Fruit fly (Drosophila melanogaster) whole organism, pupa: Measurements from ENCODE around the gene CG16772.

ENCODE experiments used
- CG10348 ChIP-seq: fragments of 200-800 bp; sonication (Bioruptor generic); IDR thresholded peaks from 2 replicates; pipeline ENCODE4 v1.3.6; 2022; ENCODE audit warnings: missing biosample characterization, missing genetic modification characterization
- CG12605 ChIP-seq: fragments of 200-800 bp; sonication (Bioruptor generic); IDR thresholded peaks from 2 replicates; pipeline ENCODE4 v1.3.6; 2022; ENCODE audit warnings: missing biosample characterization, missing genetic modification characterization
- CG13204 ChIP-seq: fragments of 200-800 bp; sonication (Bioruptor generic); optimal IDR thresholded peaks from 2 replicates; lab custom pipeline; 2018; ENCODE audit warnings: missing biosample characterization, mild to moderate bottlenecking, missing genetic modification characterization, moderate library complexity
- CG14655 ChIP-seq: fragments of 200-800 bp; sonication (Bioruptor generic); optimal IDR thresholded peaks from 3 replicates; lab custom pipeline; 2017; ENCODE audit warnings: mild to moderate bottlenecking, missing biosample characterization, missing genetic modification reagents, missing genetic modification characterization
- CG15710 ChIP-seq: fragments of 200-800 bp; sonication (Bioruptor generic); optimal IDR thresholded peaks from 2 replicates; lab custom pipeline; 2018; ENCODE audit warnings: missing biosample characterization, mild to moderate bottlenecking, missing genetic modification characterization, moderate library complexity
- CG17806 ChIP-seq: fragments of 200-800 bp; sonication (Bioruptor generic); optimal IDR thresholded peaks from 2 replicates; lab custom pipeline; 2018; ENCODE audit warnings: missing biosample characterization, mild to moderate bottlenecking, missing genetic modification characterization, moderate library complexity
- CG32121 ChIP-seq: fragments of 200-800 bp; sonication (Bioruptor generic); IDR thresholded peaks from 2 replicates; pipeline ENCODE4 v1.3.6; 2022; ENCODE audit warnings: missing biosample characterization, missing genetic modification characterization
- CG34367 ChIP-seq: fragments of 200-800 bp; sonication (Bioruptor generic); optimal IDR thresholded peaks from 2 replicates; lab custom pipeline; 2018; ENCODE audit warnings: missing biosample characterization, mild to moderate bottlenecking, missing genetic modification characterization
- CG4496 ChIP-seq: fragments of 200-800 bp; sonication (Bioruptor generic); IDR thresholded peaks from 3 replicates; pipeline ENCODE4 v1.3.6; 2022; ENCODE audit warnings: missing biosample characterization, missing genetic modification characterization
- CG8301 ChIP-seq: fragments of 200-800 bp; sonication (Bioruptor generic); optimal IDR thresholded peaks from 2 replicates; lab custom pipeline; 2018; ENCODE audit warnings: missing biosample characterization, mild to moderate bottlenecking, missing genetic modification characterization
- CG9948 ChIP-seq: fragments of 200-800 bp; sonication (Bioruptor generic); optimal IDR thresholded peaks from 2 replicates; lab custom pipeline; 2018; ENCODE audit warnings: missing biosample characterization, mild to moderate bottlenecking, missing genetic modification characterization, moderate library complexity
- D1 ChIP-seq: fragments of 200-800 bp; sonication (Bioruptor generic); optimal IDR thresholded peaks from 2 replicates; lab custom pipeline; 2018; ENCODE audit warnings: missing biosample characterization, mild to moderate bottlenecking, missing genetic modification characterization, moderate library complexity
- EcR ChIP-seq: fragments of 200-800 bp; sonication (Bioruptor generic); optimal IDR thresholded peaks from 3 replicates; lab custom pipeline; 2019; ENCODE audit warnings: missing biosample characterization, missing genetic modification characterization, mild to moderate bottlenecking, moderate library complexity, missing genetic modification reagents
- Ets98B ChIP-seq: fragments of 200-800 bp; sonication (Bioruptor generic); IDR thresholded peaks from 2 replicates; pipeline ENCODE4 v1.3.6; 2022; ENCODE audit warnings: missing biosample characterization, missing genetic modification characterization
- Pif1A ChIP-seq: fragments of 200-800 bp; sonication (Bioruptor generic); optimal IDR thresholded peaks from 3 replicates; lab custom pipeline; 2016; ENCODE audit warnings: missing biosample characterization, missing genetic modification characterization
- Pif1B ChIP-seq: fragments of 200-800 bp; sonication (Bioruptor generic); optimal IDR thresholded peaks from 3 replicates; lab custom pipeline; 2016; ENCODE audit warnings: missing biosample characterization, missing genetic modification characterization
- Snoo ChIP-seq: fragments of 200-800 bp; sonication (Bioruptor generic); optimal IDR thresholded peaks from 3 replicates; lab custom pipeline; 2017; ENCODE audit warnings: missing biosample characterization, mild to moderate bottlenecking, missing genetic modification characterization, inconsistent platforms
- fd96Ca ChIP-seq: fragments of 200-800 bp; sonication (Bioruptor generic); IDR thresholded peaks from 3 replicates; pipeline ENCODE4 v1.3.6; 2022; ENCODE audit warnings: missing biosample characterization, missing genetic modification characterization
- gl ChIP-seq: fragments of 200-800 bp; sonication (Bioruptor generic); optimal IDR thresholded peaks from 2 replicates; lab custom pipeline; 2018; ENCODE audit warnings: missing biosample characterization, mild to moderate bottlenecking, missing genetic modification characterization
- rn ChIP-seq: fragments of 200-800 bp; sonication (Bioruptor generic); IDR thresholded peaks from 2 replicates; pipeline ENCODE4 v1.3.6; 2022; ENCODE audit warnings: missing biosample characterization, missing genetic modification characterization

Gene CG16772

dm6 chr2L:20004341-20004740, 41.9 kb downstream of the CG16772 start:
- no peak for TF ChIP-seq gl (tag; lab: Kevin White, UChicago)
- no peak for TF ChIP-seq CG10348
- no peak for TF ChIP-seq EcR (GFP tag; lab: Kevin White, UChicago)
- no peak for TF ChIP-seq rn (GFP tag; lab: Robert Waterston, UW)
- no peak for TF ChIP-seq Snoo (tag; lab: Kevin White, UChicago)
- TF ChIP-seq Pif1A, result no peak
- no peak for TF ChIP-seq CG32121 (GFP tag; lab: Robert Waterston, UW)
- no peak for TF ChIP-seq CG9948 (tag; lab: Kevin White, UChicago)
- no peak for TF ChIP-seq CG12605 (GFP tag; lab: Robert Waterston, UW)
- TF ChIP-seq CG4496 (GFP tag; lab: Robert Waterston, UW), result no peak
- no peak for TF ChIP-seq fd96Ca (GFP tag; lab: Robert Waterston, UW)
- no peak for TF ChIP-seq CG15710 (tag; lab: Kevin White, UChicago)
- no peak for TF ChIP-seq Pif1B (GFP tag; lab: Kevin White, UChicago)
- no peak for TF ChIP-seq D1 (tag; lab: Kevin White, UChicago)
- no peak for TF ChIP-seq CG8301
- TF ChIP-seq, all 21 proteins: peak for 0

- no peak for TF ChIP-seq Ets98B (GFP tag; lab: Robert Waterston, UW)
- TF ChIP-seq CG15710 (tag; lab: Kevin White, UChicago), result no peak
- TF ChIP-seq gl (tag; lab: Kevin White, UChicago), result no peak
- no peak for TF ChIP-seq D1 (tag; lab: Kevin White, UChicago)
- no peak for TF ChIP-seq CG17806 (tag; lab: Kevin White, UChicago)
- TF ChIP-seq CG8301, result no peak
- TF ChIP-seq CG34367 (tag; lab: Kevin White, UChicago), result no peak
- no peak for TF ChIP-seq CG14655 (GFP tag; lab: Kevin White, UChicago)
- TF ChIP-seq CG9948 (tag; lab: Kevin White, UChicago), result no peak
- TF ChIP-seq Pif1A, result no peak
- TF ChIP-seq Pif1B (GFP tag; lab: Kevin White, UChicago), result no peak
- TF ChIP-seq fd96Ca (GFP tag; lab: Robert Waterston, UW), result no peak
- TF ChIP-seq CG4496 (GFP tag; lab: Robert Waterston, UW), result no peak
- TF ChIP-seq CG13204 (GFP tag; lab: Kevin White, UChicago), result no peak
- TF ChIP-seq CG12605 (GFP tag; lab: Robert Waterston, UW), result no peak
Measured at dm6 chr2L:20005064-20005463, 42.6 kb downstream of the CG16772 start.
